Worm (Caenorhabditis elegans) whole organism, early embryonic: ENCODE data around the gene F43C11.10.

Experiments
- ama-1 ChIP-seq: fragments of 150-350 bp; optimal IDR thresholded peaks from 2 replicates; lab custom pipeline; 2014
- ets-7 ChIP-seq: sonication (generic microtip); optimal IDR thresholded peaks from 2 replicates; lab custom pipeline; 2016; ENCODE audit warnings: missing genotype, missing genetic modification characterization, missing compliant biosample characterization
- pes-1 ChIP-seq: fragments of 200-800 bp; sonication (Bioruptor generic); IDR thresholded peaks from 2 replicates; pipeline ENCODE4 v1.3.6; 2022; ENCODE audit warnings: missing genetic modification reagents, missing genetic modification characterization, missing compliant biosample characterization
- tra-4 ChIP-seq: sonication (generic microtip); optimal IDR thresholded peaks from 2 replicates; lab custom pipeline; 2017; ENCODE audit warnings: missing genetic modification characterization, missing compliant biosample characterization

DNA sequence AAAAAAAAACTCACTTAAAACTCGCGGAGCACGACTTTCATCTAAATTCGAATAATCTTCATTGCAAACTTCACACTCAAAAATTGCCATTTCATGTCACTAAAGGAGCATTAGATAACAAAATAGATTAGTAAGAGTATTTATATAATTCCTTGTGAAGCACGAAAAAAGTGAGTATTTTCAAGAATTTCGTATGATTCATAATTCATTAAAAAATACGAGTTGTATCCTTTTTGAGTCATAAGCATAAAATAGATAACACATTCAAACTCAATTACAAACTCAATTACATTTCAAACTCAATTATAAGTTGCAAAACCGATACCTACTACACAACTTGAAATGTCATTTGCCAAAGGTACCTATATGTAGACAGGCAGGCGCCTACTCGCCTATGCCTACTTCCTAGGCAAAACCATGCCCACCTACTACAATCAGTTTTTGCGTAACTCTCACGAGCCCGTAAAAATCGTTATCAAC lies 23.4 kb downstream of the F43C11.10 start, which contains the start of the genes ZK1240.8 and ZK1240.1:
- no peak for TF ChIP-seq ama-1
- no peak for TF ChIP-seq tra-4 (tag; lab: Kevin White, UChicago)
- TF ChIP-seq ets-7 (tag; lab: Kevin White, UChicago) = no peak
- no peak for TF ChIP-seq pes-1 (GFP tag; lab: Robert Waterston, UW)
